Fruit fly (Drosophila melanogaster): Measurements from ENCODE around the gene vkg.

Gene vkg

dm6 chr2L:4979138-4979537 is 48.9 kb downstream of the vkg start, which contains the start of gene CG8891:
CG8891 (minus strand) TSS chr2L:4979379.
- TF ChIP-seq CG32264 (GFP tag; optimal IDR thresholded peaks at IDR 0.05) (no peak), Hr78 (GFP tag; optimal IDR thresholded peaks at IDR 0.05) (no peak), rgr (GFP tag; optimal IDR thresholded peaks at IDR 0.05) (no peak), Hr83 (GFP tag; optimal IDR thresholded peaks at IDR 0.05; ENCODE audit: poor library complexity, severe bottlenecking) (no peak), Dfd (GFP tag; optimal IDR thresholded peaks at IDR 0.05) (no peak), Sp1 (GFP tag; optimal IDR thresholded peaks at IDR 0.05) (no peak), pan (optimal IDR thresholded peaks at IDR 0.05) (no peak), Myc (optimal IDR thresholded peaks at IDR 0.05) (no peak), Mio (GFP tag; optimal IDR thresholded peaks at IDR 0.05) (no peak), fru (GFP tag; optimal IDR thresholded peaks at IDR 0.05) (no peak), usp (GFP tag; optimal IDR thresholded peaks at IDR 0.05) (no peak), OdsH (GFP tag; optimal IDR thresholded peaks at IDR 0.05) (no peak), woc (GFP tag; optimal IDR thresholded peaks at IDR 0.05) (no peak), tai (GFP tag; optimal IDR thresholded peaks at IDR 0.05) (no peak), Abd-B (GFP tag; optimal IDR thresholded peaks at IDR 0.05) (no peak), dl (GFP tag; optimal IDR thresholded peaks at IDR 0.05; ENCODE audit: insufficient read depth in 1 of 2, partially characterized antibody in 2 of 2) (no peak), foxo (GFP tag; optimal IDR thresholded peaks at IDR 0.05) (no peak), h (GFP tag; optimal IDR thresholded peaks at IDR 0.05) (no peak)

dm6 chr2L:4976988-4977551 is 50.9 kb downstream of the vkg start, which contains the start of the genes Gmd and CG3792:
Gmd (minus strand) TSS chr2L:4977023.
CG3792 (plus strand) TSS chr2L:4977312.
- peak; percentile 96 for TF ChIP-seq woc (GFP tag; optimal IDR thresholded peaks at IDR 0.05)
- TF ChIP-seq usp (GFP tag; optimal IDR thresholded peaks at IDR 0.05) = no peak
- TF ChIP-seq N (GFP tag; optimal IDR thresholded peaks at IDR 0.05) = no peak
- TF ChIP-seq tai (GFP tag; optimal IDR thresholded peaks at IDR 0.05) = no peak
- TF ChIP-seq Jra (GFP tag; optimal IDR thresholded peaks at IDR 0.05) = peak; percentile 95
- peak; percentile 68 for TF ChIP-seq Mio (GFP tag; optimal IDR thresholded peaks at IDR 0.05)
- TF ChIP-seq sv (GFP tag; optimal IDR thresholded peaks at IDR 0.05) = peak; percentile 97
- peak; percentile 29 for TF ChIP-seq Myc (optimal IDR thresholded peaks at IDR 0.05)
- TF ChIP-seq Vsx2 (GFP tag; optimal IDR thresholded peaks at IDR 0.05; ENCODE audit: partially characterized antibody) = no peak
- TF ChIP-seq h (GFP tag; optimal IDR thresholded peaks at IDR 0.05) = peak; percentile 97
- TF ChIP-seq ey (GFP tag; optimal IDR thresholded peaks at IDR 0.05) = peak; percentile 92
- TF ChIP-seq psq (GFP tag; optimal IDR thresholded peaks at IDR 0.05) = peak; percentile 90
- peak; percentile 93 for TF ChIP-seq br (GFP tag; optimal IDR thresholded peaks at IDR 0.05)
- peak; percentile 84 for TF ChIP-seq dsf (GFP tag; optimal IDR thresholded peaks at IDR 0.05; ENCODE audit: borderline replicate concordance)
- peak; percentile 92 for TF ChIP-seq CG9705 (GFP tag; optimal IDR thresholded peaks at IDR 0.05)
- TF ChIP-seq Hr78 (GFP tag; optimal IDR thresholded peaks at IDR 0.05) = no peak
- peak; percentile 92 for TF ChIP-seq OdsH (GFP tag; optimal IDR thresholded peaks at IDR 0.05)
- TF ChIP-seq dl (GFP tag; optimal IDR thresholded peaks at IDR 0.05; ENCODE audit: insufficient read depth in 1 of 2, partially characterized antibody in 2 of 2) = no peak
- TF ChIP-seq rgr (GFP tag; optimal IDR thresholded peaks at IDR 0.05) = peak; percentile 96
- TF ChIP-seq Rel (GFP tag; optimal IDR thresholded peaks at IDR 0.05) = no peak
- TF ChIP-seq Rel (tag; optimal IDR thresholded peaks at IDR 0.05) = peak; percentile 81
- TF ChIP-seq foxo (GFP tag; optimal IDR thresholded peaks at IDR 0.05) = peak; percentile 68 to 97
- TF ChIP-seq HLH106 (tag; optimal IDR thresholded peaks at IDR 0.05) = peak; percentile 95
- TF ChIP-seq CG32264 (GFP tag; optimal IDR thresholded peaks at IDR 0.05) = peak; percentile 80
- TF ChIP-seq Sp1 (GFP tag; optimal IDR thresholded peaks at IDR 0.05) = peak; percentile 88
- TF ChIP-seq GATAd (GFP tag; optimal IDR thresholded peaks at IDR 0.05) = no peak
- TF ChIP-seq fru (GFP tag; optimal IDR thresholded peaks at IDR 0.05) = peak; percentile 96

dm6 chr2L:4973731-4974415 is 54.1 kb downstream of the vkg start, which contains the start of gene mRpL28:
mRpL28 (plus strand) TSS chr2L:4973976.
- no peak for TF ChIP-seq Dfd (GFP tag; optimal IDR thresholded peaks at IDR 0.05)
- TF ChIP-seq HLH106 (tag; optimal IDR thresholded peaks at IDR 0.05) = peak; percentile 15
- no peak for TF ChIP-seq Rel (GFP tag; optimal IDR thresholded peaks at IDR 0.05)
- TF ChIP-seq Rel (tag; optimal IDR thresholded peaks at IDR 0.05) = peak; percentile 88
- no peak for TF ChIP-seq Sp1 (GFP tag; optimal IDR thresholded peaks at IDR 0.05)
- TF ChIP-seq usp (GFP tag; optimal IDR thresholded peaks at IDR 0.05) = no peak
- TF ChIP-seq Hr83 (GFP tag; optimal IDR thresholded peaks at IDR 0.05; ENCODE audit: poor library complexity, severe bottlenecking) = peak; percentile 16
- no peak for TF ChIP-seq jim (GFP tag; optimal IDR thresholded peaks at IDR 0.05)
- TF ChIP-seq br (GFP tag; optimal IDR thresholded peaks at IDR 0.05) = no peak
- TF ChIP-seq woc (GFP tag; optimal IDR thresholded peaks at IDR 0.05) = no peak
- TF ChIP-seq foxo (GFP tag; optimal IDR thresholded peaks at IDR 0.05) = no peak
- no peak for TF ChIP-seq CG32264 (GFP tag; optimal IDR thresholded peaks at IDR 0.05)
- no peak for TF ChIP-seq dl (GFP tag; optimal IDR thresholded peaks at IDR 0.05; ENCODE audit: insufficient read depth in 1 of 2, partially characterized antibody in 2 of 2)
- TF ChIP-seq Myc (optimal IDR thresholded peaks at IDR 0.05) = no peak
- peak; percentile 2 for TF ChIP-seq psq (GFP tag; optimal IDR thresholded peaks at IDR 0.05)
- no peak for TF ChIP-seq sv (GFP tag; optimal IDR thresholded peaks at IDR 0.05)
- TF ChIP-seq fru (GFP tag; optimal IDR thresholded peaks at IDR 0.05) = no peak
- no peak for TF ChIP-seq CG9705 (GFP tag; optimal IDR thresholded peaks at IDR 0.05)
- TF ChIP-seq ey (GFP tag; optimal IDR thresholded peaks at IDR 0.05) = peak; percentile 26
- TF ChIP-seq Abd-B (GFP tag; optimal IDR thresholded peaks at IDR 0.05) = no peak

Data from whole organism, wandering third instar larva.